Worm (Caenorhabditis elegans) whole organism, L1 larva: Measurements from ENCODE around the gene piga-1.

ENCODE experiments used
- blmp-1 ChIP-seq: fragments of 150-350 bp; optimal IDR thresholded peaks from 2 replicates; lab custom pipeline; 2014; ENCODE audit warnings: missing biosample characterization, missing genetic modification characterization
- efl-3 ChIP-seq: fragments of 200-800 bp; sonication (Bioruptor generic); optimal IDR thresholded peaks from 2 replicates; lab custom pipeline; 2018; ENCODE audit warnings: mild to moderate bottlenecking, missing genetic modification characterization, missing compliant biosample characterization
- fkh-10 ChIP-seq: sonication (generic microtip); optimal IDR thresholded peaks from 2 replicates; lab custom pipeline; 2017; ENCODE audit warnings: missing biosample characterization, missing genetic modification reagents, missing genetic modification characterization
- fos-1 ChIP-seq: fragments of 150-350 bp; optimal IDR thresholded peaks from 2 replicates; lab custom pipeline; 2014; ENCODE audit warnings: missing biosample characterization, missing genetic modification characterization
- hpl-2 ChIP-seq: fragments of 150-350 bp; optimal IDR thresholded peaks from 2 replicates; lab custom pipeline; 2014; ENCODE audit warnings: missing biosample characterization, missing genetic modification reagents, missing genetic modification characterization
- mep-1 ChIP-seq: fragments of 150-350 bp; optimal IDR thresholded peaks from 2 replicates; lab custom pipeline; 2014; ENCODE audit warnings: missing biosample characterization, missing genetic modification characterization
- nhr-12 ChIP-seq: sonication (generic microtip); optimal IDR thresholded peaks from 2 replicates; lab custom pipeline; 2017; ENCODE audit warnings: missing biosample characterization, missing genetic modification characterization
- nhr-237 ChIP-seq: fragments of 150-350 bp; optimal IDR thresholded peaks from 2 replicates; lab custom pipeline; 2014; ENCODE audit warnings: missing biosample characterization, missing genetic modification characterization
- rnt-1 ChIP-seq: sonication (generic microtip); optimal IDR thresholded peaks from 2 replicates; lab custom pipeline; 2016; ENCODE audit warnings: mild to moderate bottlenecking, missing genetic modification characterization, moderate library complexity, missing compliant biosample characterization
- unc-86 ChIP-seq: sonication (generic microtip); optimal IDR thresholded peaks from 2 replicates; lab custom pipeline; 2016; ENCODE audit warnings: missing genetic modification characterization, missing compliant biosample characterization
- ztf-11 ChIP-seq, 2 experiments: sonication (generic microtip); optimal IDR thresholded peaks; 2 replicates each; lab custom pipeline; 2016 to 2017; ENCODE audit warnings: missing genetic modification characterization in 2 of 2, missing biosample characterization in 1 of 2, missing compliant biosample characterization in 1 of 2

DNA sequence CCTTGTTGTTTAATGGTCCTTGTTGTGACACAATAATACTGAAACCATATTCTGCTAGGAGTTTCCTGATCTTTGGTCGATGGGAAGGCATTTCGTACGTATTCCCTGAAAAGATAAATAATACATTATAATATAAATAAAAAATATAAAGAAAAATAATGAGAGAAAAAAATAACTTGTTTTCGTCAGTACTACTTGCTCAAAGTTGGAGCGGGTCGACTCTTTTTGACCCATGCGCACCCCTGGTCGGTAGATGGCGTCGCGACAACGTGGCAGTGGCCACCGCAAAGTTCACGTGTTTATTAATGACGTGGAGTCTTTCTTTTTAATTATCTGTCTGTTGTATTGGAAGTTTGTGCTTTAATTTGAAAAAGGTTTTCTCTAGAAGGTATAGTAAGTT is 34.3 kb upstream of the piga-1 start, which contains the start of gene C34C6.10:
- TF ChIP-seq rnt-1 (tag; lab: Kevin White, UChicago): no peak
- TF ChIP-seq blmp-1 (tag; lab: Kevin White, UChicago): no peak
- TF ChIP-seq mep-1 (tag; lab: Kevin White, UChicago): no peak
- TF ChIP-seq hpl-2 (GFP tag; lab: Kevin White, UChicago): no peak
- no peak for TF ChIP-seq fkh-10
- no peak for TF ChIP-seq efl-3 (GFP tag; lab: Kevin White, UChicago)
- TF ChIP-seq unc-86: no peak
- no peak for TF ChIP-seq nhr-12 (tag; lab: Kevin White, UChicago)
- no peak for TF ChIP-seq ztf-11 (tag; optimal IDR thresholded peaks at IDR 0.05; lab: Kevin White, UChicago)
- no peak for TF ChIP-seq fos-1
- TF ChIP-seq nhr-237: no peak
